Worm (Caenorhabditis elegans): ENCODE results near the gene srab-11.
"Not testable (repeated sequence)": the region's sequence is repeated elsewhere in the genome, so short reads cannot be mapped to it uniquely, and the experiment has no call there.

The srab-11 gene

ce11 chrV:3102049-3102448 is 44.8 kb downstream of the srab-11 start, which contains the start of gene Y73C8C.4:
TSS of gene Y73C8C.4 (minus strand) at chrV:3102149.
- not testable (repeated sequence) for TF ChIP-seq mes-2 (tag; optimal IDR thresholded peaks at IDR 0.05; ENCODE audit: poor library complexity, severe bottlenecking); Y75B8A.6 (GFP tag; IDR thresholded peaks at IDR 0.05); lim-7 (GFP tag; IDR thresholded peaks at IDR 0.05)

ce11 chrV:3100527-3100926 is 46.3 kb downstream of the srab-11 start:
- TF ChIP-seq Y5F2A.4 (GFP tag; optimal IDR thresholded peaks at IDR 0.05) (no peak), php-3 (GFP tag; IDR thresholded peaks at IDR 0.05) (no peak), set-16 (GFP tag; IDR thresholded peaks at IDR 0.05) (peak; percentile 83), dmd-9 (GFP tag; IDR thresholded peaks at IDR 0.05) (0 out of 2 replicates have a peak, but pooled peaks have one; percentile 12), mes-2 (tag; optimal IDR thresholded peaks at IDR 0.05; ENCODE audit: poor library complexity, severe bottlenecking) (no peak), lir-3 (tag; optimal IDR thresholded peaks at IDR 0.05) (no peak), dpl-1 (GFP tag; optimal IDR thresholded peaks at IDR 0.05) (no peak), zip-11 (GFP tag; IDR thresholded peaks at IDR 0.05) (no peak), nhr-48 (tag; optimal IDR thresholded peaks at IDR 0.05) (no peak), nhr-76 (tag; optimal IDR thresholded peaks at IDR 0.05) (no peak), egl-27 (tag; optimal IDR thresholded peaks at IDR 0.05) (no peak)

All from whole organism, L4 larva.